Fruit fly (Drosophila melanogaster): ENCODE measurements around the gene CG16952.

Gene CG16952

DNA sequence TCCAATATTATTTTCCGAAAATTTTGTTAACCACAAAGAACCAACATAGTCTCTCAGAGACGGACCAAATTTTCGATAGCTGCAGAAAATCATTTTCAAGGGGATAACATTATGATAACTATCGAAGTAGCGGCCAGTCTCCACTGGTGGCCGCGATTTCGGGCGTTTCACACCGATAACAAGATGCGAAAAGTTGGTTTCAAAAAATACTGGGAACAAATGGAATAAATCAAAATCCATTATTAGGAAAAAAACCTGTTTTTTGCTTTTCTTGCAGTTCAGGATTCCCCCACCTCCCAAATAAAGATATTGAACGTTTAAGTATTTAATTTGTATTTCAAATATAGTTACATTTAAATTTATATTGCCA, 17.2 kb downstream of the CG16952 start, which contains the start of gene tay (continued):
- TF ChIP-seq Mrtf (GFP tag; IDR thresholded peaks at IDR 0.05), result no peak
- no peak for TF ChIP-seq CG2712 (tag; optimal IDR thresholded peaks at IDR 0.05)
- no peak for TF ChIP-seq luna (GFP tag; optimal IDR thresholded peaks at IDR 0.05)
- peak; percentile 66 for TF ChIP-seq stwl (tag; optimal IDR thresholded peaks at IDR 0.05)
- TF ChIP-seq run (tag; optimal IDR thresholded peaks at IDR 0.05), result no peak
- TF ChIP-seq gt (GFP tag; IDR thresholded peaks at IDR 0.05), result no peak
- no peak for TF ChIP-seq btn (GFP tag; optimal IDR thresholded peaks at IDR 0.05)
- TF ChIP-seq ERR (GFP tag; optimal IDR thresholded peaks at IDR 0.05), result no peak
- TF ChIP-seq gfzf (GFP tag; optimal IDR thresholded peaks at IDR 0.05), result peak; percentile 45
- TF ChIP-seq ab (GFP tag; optimal IDR thresholded peaks at IDR 0.05), result no peak
- TF ChIP-seq sr (GFP tag; IDR thresholded peaks at IDR 0.05), result no peak
- no peak for TF ChIP-seq cato (GFP tag; optimal IDR thresholded peaks at IDR 0.05; ENCODE audit: borderline replicate concordance)
- TF ChIP-seq CG7963 (GFP tag; IDR thresholded peaks at IDR 0.05; ENCODE audit: partially characterized antibody), result peak; percentile 66; the same call in 1 of the 3 replicates
- no peak for TF ChIP-seq aop (GFP tag; IDR thresholded peaks at IDR 0.05)
- TF ChIP-seq Lhr (GFP tag; optimal IDR thresholded peaks at IDR 0.05), result peak; percentile 47
- TF ChIP-seq odd (GFP tag; optimal IDR thresholded peaks at IDR 0.05), result no peak
- no peak for TF ChIP-seq Kr (GFP tag; optimal IDR thresholded peaks at IDR 0.05)
- TF ChIP-seq CG18764 (GFP tag; optimal IDR thresholded peaks at IDR 0.05), result no peak
- no peak for TF ChIP-seq Ssrp (tag; optimal IDR thresholded peaks at IDR 0.05)
- no peak for TF ChIP-seq CG31388 (GFP tag; optimal IDR thresholded peaks at IDR 0.05)
- TF ChIP-seq CG4707 (GFP tag; optimal IDR thresholded peaks at IDR 0.05), result no peak
- no peak for TF ChIP-seq CG31365 (tag; optimal IDR thresholded peaks at IDR 0.05)
- peak; percentile 64; the same call in 2 of the 3 replicates for TF ChIP-seq CG6791 (GFP tag; IDR thresholded peaks at IDR 0.05; ENCODE audit: partially characterized antibody)
- TF ChIP-seq Opbp (GFP tag; IDR thresholded peaks at IDR 0.05; ENCODE audit: partially characterized antibody), result peak; percentile 79
- no peak for TF ChIP-seq CG4360 (GFP tag; IDR thresholded peaks at IDR 0.05)
- no peak for TF ChIP-seq HmgZ (tag; optimal IDR thresholded peaks at IDR 0.05)
- TF ChIP-seq CG18262 (tag; optimal IDR thresholded peaks at IDR 0.05), result no peak
- no peak for TF ChIP-seq CG32767 (GFP tag; IDR thresholded peaks at IDR 0.05)
- TF ChIP-seq esg (GFP tag; conservative IDR thresholded peaks at IDR 0.05), result no peak
- TF ChIP-seq CG10979 (tag; optimal IDR thresholded peaks at IDR 0.05), result no peak
- 0 out of 3 replicates have a peak, but pooled peaks have one; percentile 37 for TF ChIP-seq mld (GFP tag; IDR thresholded peaks at IDR 0.05; ENCODE audit: partially characterized antibody)
- TF ChIP-seq CG8281 (tag; optimal IDR thresholded peaks at IDR 0.05), result no peak
- no peak for TF ChIP-seq bowl (GFP tag; IDR thresholded peaks at IDR 0.05)
- TF ChIP-seq CG1647 (GFP tag; optimal IDR thresholded peaks at IDR 0.05), result no peak
- no peak for TF ChIP-seq CG17829 (tag; optimal IDR thresholded peaks at IDR 0.05)
- no peak for TF ChIP-seq sim (GFP tag; IDR thresholded peaks at IDR 0.05)
- peak; percentile 29 for TF ChIP-seq phol (tag; optimal IDR thresholded peaks at IDR 0.05)
- no peak for TF ChIP-seq CG15073 (GFP tag; optimal IDR thresholded peaks at IDR 0.05)
- no peak for TF ChIP-seq Dll (GFP tag; IDR thresholded peaks at IDR 0.05; ENCODE audit: partially characterized antibody)
- no peak for TF ChIP-seq crc (GFP tag; optimal IDR thresholded peaks at IDR 0.05)
- no peak for TF ChIP-seq jigr1 (GFP tag; IDR thresholded peaks at IDR 0.05)
- no peak for TF ChIP-seq ATbp (GFP tag; optimal IDR thresholded peaks at IDR 0.05)
- no peak for TF ChIP-seq eve (GFP tag; optimal IDR thresholded peaks at IDR 0.05)
- TF ChIP-seq D19B (GFP tag; optimal IDR thresholded peaks at IDR 0.05), result no peak
- no peak for TF ChIP-seq CG11398 (GFP tag; optimal IDR thresholded peaks at IDR 0.05)
- no peak for TF ChIP-seq CG12071 (GFP tag; optimal IDR thresholded peaks at IDR 0.05)
- no peak for TF ChIP-seq CG3065 (GFP tag; optimal IDR thresholded peaks at IDR 0.05)
- no peak for TF ChIP-seq dan (GFP tag; IDR thresholded peaks at IDR 0.05)
- no peak for TF ChIP-seq gcm2 (GFP tag; optimal IDR thresholded peaks at IDR 0.05)
- peak; percentile 42 for TF ChIP-seq CG2116 (GFP tag; optimal IDR thresholded peaks at IDR 0.05)
- no peak for TF ChIP-seq CG1602 (GFP tag; optimal IDR thresholded peaks at IDR 0.05)
- no peak for TF ChIP-seq CG10543 (GFP tag; optimal IDR thresholded peaks at IDR 0.05)

Data from whole organism, embryonic.